Fruit fly (Drosophila melanogaster) whole organism, prepupa: ENCODE measurements around the gene GstD5.

Experiments
- Blimp-1 ChIP-seq: fragments of 200-800 bp; sonication (Bioruptor generic); optimal IDR thresholded peaks from 3 replicates; lab custom pipeline; 2017; ENCODE audit warnings: missing biosample characterization, missing genetic modification characterization, mild to moderate bottlenecking, moderate library complexity, missing genetic modification reagents
- CG34406 ChIP-seq: fragments of 200-800 bp; sonication (Bioruptor generic); optimal IDR thresholded peaks from 3 replicates; lab custom pipeline; 2016; ENCODE audit warnings: missing biosample characterization, missing genetic modification characterization
- CG8632 ChIP-seq: fragments of 200-800 bp; sonication (Bioruptor generic); optimal IDR thresholded peaks from 3 replicates; lab custom pipeline; 2016; ENCODE audit warnings: missing biosample characterization, missing genetic modification characterization
- Lpt ChIP-seq: fragments of 200-800 bp; sonication (Bioruptor generic); optimal IDR thresholded peaks from 3 replicates; lab custom pipeline; 2016; ENCODE audit warnings: missing biosample characterization, missing genetic modification characterization
- Sox102F ChIP-seq: fragments of 200-800 bp; sonication (Bioruptor generic); optimal IDR thresholded peaks from 2 replicates; lab custom pipeline; 2016; ENCODE audit warnings: missing biosample characterization, mild to moderate bottlenecking, missing genetic modification characterization
- cyc ChIP-seq: fragments of 200-800 bp; sonication (Bioruptor generic); optimal IDR thresholded peaks from 3 replicates; lab custom pipeline; 2016; ENCODE audit warnings: missing biosample characterization, missing genetic modification characterization
- topi ChIP-seq: fragments of 200-800 bp; sonication (Bioruptor generic); optimal IDR thresholded peaks from 3 replicates; lab custom pipeline; 2016; ENCODE audit warnings: missing biosample characterization, missing genetic modification characterization

DNA sequence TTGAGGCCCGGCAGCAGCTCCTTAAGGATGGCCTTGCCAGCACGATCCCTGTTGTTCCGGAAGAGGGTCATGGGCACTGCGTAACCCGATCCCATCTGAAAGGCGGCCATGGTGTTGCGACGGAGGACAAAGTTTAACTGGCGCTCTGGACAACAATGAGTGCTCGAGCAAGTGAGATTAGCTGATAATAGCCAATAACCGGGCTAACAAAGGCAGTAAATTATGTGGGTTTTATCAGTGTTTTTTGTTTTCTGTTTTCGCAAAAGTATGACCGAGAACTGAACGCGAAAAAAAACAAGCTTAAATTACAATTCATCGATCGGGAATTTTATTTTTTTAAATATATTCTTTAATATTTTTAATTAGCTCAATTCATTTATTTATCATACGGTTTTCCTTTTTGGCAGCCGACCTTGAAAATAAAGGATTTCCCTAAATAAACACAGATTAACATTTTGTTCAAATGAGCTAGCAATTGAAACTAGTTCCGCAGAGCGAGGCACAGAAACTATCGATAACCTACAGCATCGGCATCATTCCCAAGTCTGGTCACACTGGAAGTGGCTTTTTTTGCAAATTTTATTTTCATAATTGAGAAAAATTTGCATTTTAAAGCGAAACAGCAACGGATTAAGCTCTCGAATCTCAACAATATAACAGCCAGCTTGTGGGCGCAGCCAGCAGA, 37.9 kb downstream of the GstD5 start, which contains the start of the genes Dip-C and pps:
- TF ChIP-seq topi (GFP tag; lab: Kevin White, UChicago) (no peak), Sox102F (GFP tag; lab: Kevin White, UChicago) (no peak), Blimp-1 (GFP tag; lab: Kevin White, UChicago) (no peak), cyc (GFP tag; lab: Kevin White, UChicago) (no peak), Lpt (GFP tag; lab: Kevin White, UChicago) (no peak), CG8632 (GFP tag; lab: Kevin White, UChicago) (no peak), CG34406 (GFP tag; lab: Kevin White, UChicago) (no peak)
